Worm (Caenorhabditis elegans) whole organism, late embryonic: ENCODE measurements around the gene flp-24.

Experiments used
- C38D4.7 ChIP-seq: fragments of 200-800 bp; sonication (Bioruptor generic); optimal IDR thresholded peaks from 2 replicates; lab custom pipeline; 2018; ENCODE audit warnings: mild to moderate bottlenecking, missing genetic modification characterization, moderate library complexity, missing compliant biosample characterization
- ceh-19 ChIP-seq: fragments of 200-800 bp; sonication (Bioruptor generic); optimal IDR thresholded peaks from 2 replicates; lab custom pipeline; 2018; ENCODE audit warnings: mild to moderate bottlenecking, missing genetic modification characterization, missing compliant biosample characterization
- ceh-45 ChIP-seq: fragments of 200-800 bp; sonication (Bioruptor generic); IDR thresholded peaks from 2 replicates; pipeline ENCODE4 v1.3.6; 2022; ENCODE audit warnings: missing genetic modification reagents, missing genetic modification characterization, missing compliant biosample characterization
- elt-4 ChIP-seq: sonication (generic microtip); optimal IDR thresholded peaks from 2 replicates; lab custom pipeline; 2016; ENCODE audit warnings: missing genetic modification characterization, missing compliant biosample characterization
- fkh-6 ChIP-seq: sonication (generic microtip); optimal IDR thresholded peaks from 2 replicates; lab custom pipeline; 2016; ENCODE audit warnings: missing genetic modification characterization, missing compliant biosample characterization
- nhr-11 ChIP-seq: fragments of 150-350 bp; optimal IDR thresholded peaks from 2 replicates; lab custom pipeline; 2014; ENCODE audit warnings: missing biosample characterization, missing genetic modification characterization
- rnt-1 ChIP-seq: sonication (generic microtip); optimal IDR thresholded peaks from 2 replicates; lab custom pipeline; 2016; ENCODE audit warnings: missing genetic modification characterization, missing compliant biosample characterization

ce11 chrIII:773114-773513 lies 48.2 kb downstream of the flp-24 start, which contains the start of gene cyn-6:
- TF ChIP-seq elt-4 (tag; lab: Kevin White, UChicago) (no peak), fkh-6 (no peak), ceh-45 (no peak), C38D4.7 (GFP tag; lab: Kevin White, UChicago) (no peak), rnt-1 (tag; lab: Kevin White, UChicago) (no peak), nhr-11 (tag; lab: Kevin White, UChicago) (no peak), ceh-19 (no peak)
